Worm (Caenorhabditis elegans): ENCODE measurements around the gene B0457.2.

Gene B0457.2

DNA sequence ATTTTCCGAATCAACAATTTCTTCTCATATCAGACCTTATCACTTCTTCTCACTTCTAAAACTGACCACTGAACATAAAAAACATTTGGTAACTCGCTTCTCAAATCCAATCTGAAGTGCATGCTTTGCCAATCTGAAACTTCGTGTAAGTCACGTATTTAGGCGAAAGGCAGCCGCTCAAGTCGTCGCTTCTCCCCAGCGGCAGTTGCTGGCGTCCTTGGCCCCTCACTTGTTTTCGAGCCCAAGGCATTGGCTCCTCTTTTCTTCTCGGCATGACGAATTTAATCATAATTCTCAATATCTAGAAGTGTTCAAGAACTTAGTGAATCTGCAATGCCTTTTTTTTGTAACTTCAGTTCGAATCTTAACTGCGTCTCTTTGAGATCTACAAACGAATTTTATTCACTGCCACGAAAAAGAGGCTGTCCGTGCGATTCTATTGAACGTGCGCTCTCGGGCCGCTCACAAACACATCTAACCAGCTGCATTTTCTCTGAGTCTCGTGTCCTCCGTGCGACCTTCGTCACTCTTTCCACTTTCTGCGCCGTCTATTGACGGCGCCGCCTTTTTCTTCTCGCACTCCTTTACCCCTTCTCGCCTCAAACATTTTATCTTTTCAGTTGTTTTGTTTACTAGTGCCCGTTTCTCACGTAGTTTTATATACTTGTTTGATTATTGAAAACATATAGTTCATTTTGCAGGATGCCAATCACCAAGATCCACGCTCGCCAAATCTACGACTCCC, 5.2 kb upstream of the B0457.2 start (continued):
- TF ChIP-seq lsy-2 (tag; optimal IDR thresholded peaks at IDR 0.05) = peak; percentile 0 to 28
- TF ChIP-seq ceh-20 (GFP tag; IDR thresholded peaks at IDR 0.05) = no peak
- 0 out of 2 replicates have a peak, but pooled peaks have one; percentile 21 for TF ChIP-seq madf-9 (GFP tag; conservative IDR thresholded peaks at IDR 0.05)
- peak; percentile 72 for TF ChIP-seq hlh-11 (tag; optimal IDR thresholded peaks at IDR 0.05)
- TF ChIP-seq daf-16 (GFP tag; optimal IDR thresholded peaks at IDR 0.05) = no peak
- peak; percentile 78 for TF ChIP-seq daf-16 (tag; optimal IDR thresholded peaks at IDR 0.05)

DNA sequence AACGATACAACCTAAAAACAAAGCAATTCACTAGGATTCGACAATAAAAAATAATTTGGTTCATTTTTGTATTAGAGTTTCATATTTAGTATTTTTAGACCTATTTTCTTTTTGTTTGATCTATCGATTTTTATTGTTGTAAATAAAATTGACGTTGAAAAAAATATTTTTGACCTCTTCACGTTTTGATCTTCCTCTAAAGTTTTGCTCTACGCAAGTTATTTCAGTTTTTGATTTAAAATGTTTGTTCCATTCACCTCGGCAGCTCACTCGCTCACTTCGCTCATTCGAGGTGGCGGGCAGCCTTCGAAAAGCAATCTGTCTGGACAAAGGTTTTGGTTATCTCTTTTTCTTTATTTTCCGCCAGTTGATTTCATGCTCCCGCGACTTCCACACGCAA, 4.4 kb upstream of the B0457.2 start, which contains the start of gene enol-1:
Gene enol-1 (plus strand): TSS at position 235 of the 400 bp plus-strand sequence.
- TF ChIP-seq zfp-2 (tag; optimal IDR thresholded peaks at IDR 0.05) (no peak), unc-130 (GFP tag; optimal IDR thresholded peaks at IDR 0.05) (peak; percentile 15), lin-38 (GFP tag; IDR thresholded peaks at IDR 0.05) (peak; percentile 32), ama-1 (optimal IDR thresholded peaks at IDR 0.05) (peak; percentile 69), mxl-3 (GFP tag; optimal IDR thresholded peaks at IDR 0.05) (no peak)

DNA sequence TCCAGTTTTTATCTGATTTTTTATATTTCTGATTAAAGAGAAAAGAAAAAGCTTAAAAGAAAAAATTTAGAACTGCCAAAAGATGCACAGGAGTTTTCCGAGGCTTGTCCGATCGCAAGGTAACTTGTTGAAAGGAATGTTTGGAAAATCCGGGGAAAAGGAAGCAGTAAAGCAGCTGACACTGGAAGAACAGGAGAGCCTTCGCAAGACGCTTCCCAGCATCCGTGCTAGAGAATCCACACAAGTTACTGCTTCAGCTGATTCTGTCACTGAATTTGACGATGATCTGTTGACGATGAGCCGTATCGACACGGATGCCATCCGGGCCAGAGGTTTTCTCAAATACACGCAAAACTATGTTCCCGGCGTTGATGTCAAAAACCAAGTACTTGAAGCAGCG, 3.4 kb upstream of the B0457.2 start, which contains the start of gene mrpl-50:
Gene mrpl-50 (plus strand): TSS at position 71 of the 400 bp plus-strand sequence.
- TF ChIP-seq ztf-7 (tag; optimal IDR thresholded peaks at IDR 0.05) (no peak), php-3 (GFP tag; IDR thresholded peaks at IDR 0.05) (no peak), Y48G9A.11 (GFP tag; IDR thresholded peaks at IDR 0.05) (peak; percentile 26; the same call in 1 of the 2 replicates), hmg-1.1 (GFP tag; IDR thresholded peaks at IDR 0.05) (no peak), tra-1 (GFP tag; IDR thresholded peaks at IDR 0.05) (no peak), nhr-10 (tag; optimal IDR thresholded peaks at IDR 0.05) (no peak), T26A8.4 (GFP tag; IDR thresholded peaks at IDR 0.05) (peak; percentile 59; the same call in 1 of the 2 replicates), dmd-9 (GFP tag; IDR thresholded peaks at IDR 0.05) (no peak), Y75B8A.6 (GFP tag; IDR thresholded peaks at IDR 0.05) (no peak), nhr-48 (tag; optimal IDR thresholded peaks at IDR 0.05) (no peak), D1046.2 (GFP tag; IDR thresholded peaks at IDR 0.05) (no peak), spr-3 (GFP tag; optimal IDR thresholded peaks at IDR 0.05) (no peak), lin-39 (tag; optimal IDR thresholded peaks at IDR 0.05) (no peak), nhr-237 (tag; optimal IDR thresholded peaks at IDR 0.05) (no peak), ceh-28 (tag; optimal IDR thresholded peaks at IDR 0.05) (no peak), dpl-1 (GFP tag; optimal IDR thresholded peaks at IDR 0.05) (no peak), vab-7 (GFP tag; IDR thresholded peaks at IDR 0.05) (no peak), ZK546.5 (tag; optimal IDR thresholded peaks at IDR 0.05) (no peak), nhr-28 (tag; optimal IDR thresholded peaks at IDR 0.05) (no peak), mes-2 (tag; optimal IDR thresholded peaks at IDR 0.05; ENCODE audit: poor library complexity, severe bottlenecking) (no peak), egl-43 (GFP tag; IDR thresholded peaks at IDR 0.05) (0 out of 2 replicates have a peak, but pooled peaks have one; percentile 61), F49E8.2 (tag; optimal IDR thresholded peaks at IDR 0.05; ENCODE audit: borderline replicate concordance) (peak; percentile 13), nhr-77 (tag; optimal IDR thresholded peaks at IDR 0.05) (no peak), skn-1 (tag; optimal IDR thresholded peaks at IDR 0.05) (no peak), zag-1 (tag; optimal IDR thresholded peaks at IDR 0.05) (no peak), egl-27 (tag; optimal IDR thresholded peaks at IDR 0.05) (no peak), daf-16 (GFP tag; optimal IDR thresholded peaks at IDR 0.05) (peak in 1 of 2 experiments; percentile 8), daf-16 (tag; optimal IDR thresholded peaks at IDR 0.05) (peak; percentile 23), ceh-44 (GFP tag; IDR thresholded peaks at IDR 0.05) (no peak), madf-9 (GFP tag; conservative IDR thresholded peaks at IDR 0.05) (no peak), sdz-12 (GFP tag; optimal IDR thresholded peaks at IDR 0.05) (no peak), mdl-1 (tag; optimal IDR thresholded peaks at IDR 0.05) (no peak), daf-19 (GFP tag; conservative IDR thresholded peaks at IDR 0.05) (no peak), unc-130 (GFP tag; optimal IDR thresholded peaks at IDR 0.05) (no peak), nhr-76 (tag; optimal IDR thresholded peaks at IDR 0.05) (no peak), daf-8 (GFP tag; IDR thresholded peaks at IDR 0.05) (no peak), Y5F2A.4 (GFP tag; optimal IDR thresholded peaks at IDR 0.05) (peak; percentile 17), aly-2 (tag; optimal IDR thresholded peaks at IDR 0.05) (no peak), lin-38 (GFP tag; IDR thresholded peaks at IDR 0.05) (peak; percentile 56), ces-1 (GFP tag; optimal IDR thresholded peaks at IDR 0.05) (no peak), T20F7.1 (GFP tag; optimal IDR thresholded peaks at IDR 0.05) (no peak)
